Fruit fly (Drosophila melanogaster): ENCODE data around the gene CG43694.

Gene CG43694

dm6 chr3R:23417650-23418049 lies 8.2 kb downstream of the CG43694 start (continued):
- TF ChIP-seq vri (GFP tag; optimal IDR thresholded peaks at IDR 0.05) = no peak
- TF ChIP-seq CG11762 (GFP tag; optimal IDR thresholded peaks at IDR 0.05; ENCODE audit: insufficient read depth) = no peak
- TF ChIP-seq CG9139 (GFP tag; optimal IDR thresholded peaks at IDR 0.05) = no peak
- TF ChIP-seq fkh (GFP tag; optimal IDR thresholded peaks at IDR 0.05) = no peak
- TF ChIP-seq fd85E (GFP tag; optimal IDR thresholded peaks at IDR 0.05) = no peak
- TF ChIP-seq CG6854 (GFP tag; optimal IDR thresholded peaks at IDR 0.05) = no peak
- TF ChIP-seq CG3919 (GFP tag; optimal IDR thresholded peaks at IDR 0.05) = peak; percentile 30
- TF ChIP-seq Hr38 (GFP tag; optimal IDR thresholded peaks at IDR 0.05) = no peak
- TF ChIP-seq Blimp-1 (GFP tag; optimal IDR thresholded peaks at IDR 0.05) = no peak
- TF ChIP-seq CG34406 (GFP tag; optimal IDR thresholded peaks at IDR 0.05) = no peak
- peak; percentile 68 for TF ChIP-seq Eip78C (GFP tag)
- no peak for TF ChIP-seq CG10631 (GFP tag; optimal IDR thresholded peaks at IDR 0.05)
- peak; percentile 65 for TF ChIP-seq eg (GFP tag; IDR thresholded peaks at IDR 0.05)
- no peak for TF ChIP-seq CG7368 (GFP tag; optimal IDR thresholded peaks at IDR 0.05)
- TF ChIP-seq esn (GFP tag; optimal IDR thresholded peaks at IDR 0.05) = peak; percentile 36

dm6 chr3R:23416579-23416978 lies 9.2 kb downstream of the CG43694 start:
- TF ChIP-seq fkh (GFP tag; optimal IDR thresholded peaks at IDR 0.05) (no peak), Gug (GFP tag; IDR thresholded peaks at IDR 0.05) (no peak), dac (GFP tag; optimal IDR thresholded peaks at IDR 0.05) (peak; percentile 53), CG1621 (tag; optimal IDR thresholded peaks at IDR 0.05) (no peak), CG15336 (GFP tag; IDR thresholded peaks at IDR 0.05) (peak; percentile 84), CG6163 (GFP tag; IDR thresholded peaks at IDR 0.05) (peak; percentile 62), Sox14 (GFP tag; optimal IDR thresholded peaks at IDR 0.05) (peak; percentile 9), CG11294 (GFP tag; IDR thresholded peaks at IDR 0.05) (no peak), net (GFP tag; optimal IDR thresholded peaks at IDR 0.05) (peak; percentile 58), fd85E (GFP tag; optimal IDR thresholded peaks at IDR 0.05) (no peak), Hr4 (GFP tag; optimal IDR thresholded peaks at IDR 0.05) (peak; percentile 89), topi (GFP tag; optimal IDR thresholded peaks at IDR 0.05) (peak; percentile 45), CG8319 (GFP tag; optimal IDR thresholded peaks at IDR 0.05) (no peak), Eip78C (GFP tag) (peak; percentile 79), salr (GFP tag; optimal IDR thresholded peaks at IDR 0.05) (no peak), svp (GFP tag) (peak; percentile 80), eg (GFP tag; IDR thresholded peaks at IDR 0.05) (peak; percentile 78), Sox102F (GFP tag; optimal IDR thresholded peaks at IDR 0.05) (peak; percentile 8), Blimp-1 (GFP tag; optimal IDR thresholded peaks at IDR 0.05) (no peak), pdm3 (GFP tag; optimal IDR thresholded peaks at IDR 0.05) (peak; percentile 48), CG3919 (GFP tag; optimal IDR thresholded peaks at IDR 0.05) (peak; percentile 42), cyc (GFP tag; optimal IDR thresholded peaks at IDR 0.05) (peak; percentile 28), acj6 (GFP tag; optimal IDR thresholded peaks at IDR 0.05) (peak; percentile 42), Eip93F (GFP tag; optimal IDR thresholded peaks at IDR 0.05) (no peak), CG8632 (GFP tag; optimal IDR thresholded peaks at IDR 0.05) (no peak), CG6792 (GFP tag; optimal IDR thresholded peaks at IDR 0.05) (peak; percentile 18), CG34406 (GFP tag; optimal IDR thresholded peaks at IDR 0.05) (no peak), CG16779 (tag; optimal IDR thresholded peaks at IDR 0.05) (no peak), Sox15 (GFP tag; optimal IDR thresholded peaks at IDR 0.05) (no peak), CG9139 (GFP tag; optimal IDR thresholded peaks at IDR 0.05) (no peak), Met (GFP tag; optimal IDR thresholded peaks at IDR 0.05) (peak; percentile 39), fd59A (GFP tag; optimal IDR thresholded peaks at IDR 0.05) (no peak), CG10631 (GFP tag; optimal IDR thresholded peaks at IDR 0.05) (peak; percentile 20), CG7368 (GFP tag; optimal IDR thresholded peaks at IDR 0.05) (no peak), ss (GFP tag; optimal IDR thresholded peaks at IDR 0.05) (no peak), CG32006 (GFP tag; optimal IDR thresholded peaks at IDR 0.05) (peak; percentile 83), Hr39 (GFP tag; optimal IDR thresholded peaks at IDR 0.05) (peak; percentile 46), spab (GFP tag; optimal IDR thresholded peaks at IDR 0.05) (no peak), Ets21C (GFP tag; optimal IDR thresholded peaks at IDR 0.05) (peak; percentile 13), achi (GFP tag; optimal IDR thresholded peaks at IDR 0.05) (peak; percentile 47), CG4318 (GFP tag; optimal IDR thresholded peaks at IDR 0.05) (peak; percentile 71), CG8119 (GFP tag; IDR thresholded peaks at IDR 0.05) (peak; percentile 82), CG10669 (GFP tag; optimal IDR thresholded peaks at IDR 0.05) (no peak), OdsH (GFP tag; optimal IDR thresholded peaks at IDR 0.05) (peak; percentile 55), CG6854 (GFP tag; optimal IDR thresholded peaks at IDR 0.05) (no peak), CG11762 (GFP tag; optimal IDR thresholded peaks at IDR 0.05; ENCODE audit: insufficient read depth) (no peak)

All from whole organism, prepupa.